Fruit fly (Drosophila melanogaster): ENCODE data around the gene Dph4.
A peak's percentile ranks its signal among the peaks of the same experiment; 100 is the strongest.

The Dph4 gene

dm6 chr3R:5622985-5623630 lies 817 bp downstream of the Dph4 start (continued):
- TF ChIP-seq CG8478 (optimal IDR thresholded peaks at IDR 0.05): no peak
- no peak for TF ChIP-seq CG2199 (GFP tag; IDR thresholded peaks at IDR 0.05)
- TF ChIP-seq Nf-YA (GFP tag; IDR thresholded peaks at IDR 0.05): no peak
- peak; percentile 64 for TF ChIP-seq CG8944 (GFP tag; optimal IDR thresholded peaks at IDR 0.05)
- no peak for TF ChIP-seq Rfx (GFP tag; IDR thresholded peaks at IDR 0.05)
- TF ChIP-seq CG1647 (GFP tag; optimal IDR thresholded peaks at IDR 0.05): peak; percentile 74
- no peak for TF ChIP-seq CG17612 (GFP tag; IDR thresholded peaks at IDR 0.05)
- no peak for TF ChIP-seq Drgx (GFP tag; IDR thresholded peaks at IDR 0.05)
- peak; percentile 77 for TF ChIP-seq CG15514 (GFP tag; optimal IDR thresholded peaks at IDR 0.05)
- peak; percentile 79 for TF ChIP-seq exex (tag; optimal IDR thresholded peaks at IDR 0.05)
- peak in 1 of 2 experiments; percentile 82 for TF ChIP-seq insv (GFP tag; optimal IDR thresholded peaks at IDR 0.05)
- TF ChIP-seq lbe (GFP tag; optimal IDR thresholded peaks at IDR 0.05): peak; percentile 66
- TF ChIP-seq Ssrp (tag; optimal IDR thresholded peaks at IDR 0.05): no peak
- no peak for TF ChIP-seq CG6175 (GFP tag; IDR thresholded peaks at IDR 0.05)
- peak; percentile 37 for TF ChIP-seq CG9437 (GFP tag; optimal IDR thresholded peaks at IDR 0.05)
- TF ChIP-seq CG12299 (tag; optimal IDR thresholded peaks at IDR 0.05): peak; percentile 90
- TF ChIP-seq CG15601 (tag; optimal IDR thresholded peaks at IDR 0.05): peak; percentile 87
- no peak for TF ChIP-seq C15 (GFP tag; IDR thresholded peaks at IDR 0.05)
- peak; percentile 40 for TF ChIP-seq CG2116 (GFP tag; optimal IDR thresholded peaks at IDR 0.05)
- no peak for TF ChIP-seq Ada2b (GFP tag; IDR thresholded peaks at IDR 0.05)
- no peak; the same call in 2 of the 3 replicates for TF ChIP-seq croc (GFP tag; conservative IDR thresholded peaks at IDR 0.05)
- no peak for TF ChIP-seq Oaz (GFP tag; IDR thresholded peaks at IDR 0.05)
- peak; percentile 88 for TF ChIP-seq caup (GFP tag; optimal IDR thresholded peaks at IDR 0.05; ENCODE audit: severe bottlenecking)
- peak; percentile 54 for TF ChIP-seq CG1602 (GFP tag; optimal IDR thresholded peaks at IDR 0.05)
- peak; percentile 51 for TF ChIP-seq CG8388 (GFP tag; optimal IDR thresholded peaks at IDR 0.05)
- TF ChIP-seq prd (optimal IDR thresholded peaks at IDR 0.05): no peak
- no peak for TF ChIP-seq prd (GFP tag; IDR thresholded peaks at IDR 0.05)
- no peak for TF ChIP-seq bowl (GFP tag; IDR thresholded peaks at IDR 0.05)
- TF ChIP-seq CG9876 (GFP tag; optimal IDR thresholded peaks at IDR 0.05): peak; percentile 51
- TF ChIP-seq CG8089 (GFP tag; optimal IDR thresholded peaks at IDR 0.05): peak; percentile 79
- peak; percentile 50 for TF ChIP-seq CG7786 (GFP tag; optimal IDR thresholded peaks at IDR 0.05)
- TF ChIP-seq CG12071 (GFP tag; optimal IDR thresholded peaks at IDR 0.05): peak; percentile 86
- peak; percentile 57 for TF ChIP-seq sug (tag; optimal IDR thresholded peaks at IDR 0.05)
- TF ChIP-seq CG6854 (GFP tag; optimal IDR thresholded peaks at IDR 0.05): no peak
- TF ChIP-seq Lhr (GFP tag; optimal IDR thresholded peaks at IDR 0.05): peak; percentile 68
- TF ChIP-seq CG9932 (GFP tag; IDR thresholded peaks at IDR 0.05): no peak
- TF ChIP-seq CG17829 (tag; optimal IDR thresholded peaks at IDR 0.05): peak; percentile 64
- no peak for TF ChIP-seq H2.0 (GFP tag; IDR thresholded peaks at IDR 0.05)
- TF ChIP-seq slou (GFP tag; optimal IDR thresholded peaks at IDR 0.05): peak; percentile 55
- peak; percentile 70 for TF ChIP-seq Max (GFP tag; optimal IDR thresholded peaks at IDR 0.05)
- TF ChIP-seq CG42726 (GFP tag; IDR thresholded peaks at IDR 0.05; ENCODE audit: partially characterized antibody): no peak
- no peak for TF ChIP-seq ase (GFP tag; IDR thresholded peaks at IDR 0.05)
- no peak for TF ChIP-seq tgo (GFP tag; IDR thresholded peaks at IDR 0.05)
- TF ChIP-seq CG4424 (GFP tag; optimal IDR thresholded peaks at IDR 0.05): peak; percentile 61
- peak; percentile 75 for TF ChIP-seq repo (GFP tag; optimal IDR thresholded peaks at IDR 0.05)
- TF ChIP-seq CG5953 (GFP tag; IDR thresholded peaks at IDR 0.05): no peak
- TF ChIP-seq CkIIα-i1 (GFP tag; IDR thresholded peaks at IDR 0.05): no peak
- TF ChIP-seq MBD-R2 (GFP tag; IDR thresholded peaks at IDR 0.05): no peak
- no peak for TF ChIP-seq CG6689 (GFP tag; IDR thresholded peaks at IDR 0.05)
- peak; percentile 41 for TF ChIP-seq jumu (GFP tag; optimal IDR thresholded peaks at IDR 0.05)
- no peak for TF ChIP-seq CG9215 (GFP tag; IDR thresholded peaks at IDR 0.05)
- TF ChIP-seq CG12236 (GFP tag; optimal IDR thresholded peaks at IDR 0.05): peak; percentile 77
